Worm (Caenorhabditis elegans) whole organism, young adult: Measurements from ENCODE around the gene bgnt-1.2.
A peak's percentile ranks its signal among the peaks of the same experiment; 100 is the strongest.

Experiments used
- B0336.3 ChIP-seq: fragments of 200-800 bp; sonication (Bioruptor generic); IDR thresholded peaks from 2 replicates; pipeline ENCODE4 v1.3.6; 2022; ENCODE audit warnings: missing genetic modification characterization, missing compliant biosample characterization
- F33H1.4 ChIP-seq: fragments of 200-800 bp; sonication (Bioruptor generic); IDR thresholded peaks from 2 replicates; pipeline ENCODE4 v1.3.6; 2022; ENCODE audit warnings: missing genetic modification reagents, missing genetic modification characterization, missing compliant biosample characterization
- F57A8.1 ChIP-seq: fragments of 200-800 bp; sonication (Bioruptor generic); optimal IDR thresholded peaks from 2 replicates; lab custom pipeline; 2018; ENCODE audit warnings: mild to moderate bottlenecking, missing genetic modification characterization, moderate library complexity, missing compliant biosample characterization
- Y53G8AR.9 ChIP-seq: fragments of 200-800 bp; sonication (Bioruptor generic); conservative IDR thresholded peaks from 2 replicates; pipeline ENCODE4 v1.3.6; 2022; ENCODE audit warnings: missing genetic modification reagents, missing genetic modification characterization, missing compliant biosample characterization
- Y56A3A.18 ChIP-seq: fragments of 200-800 bp; sonication (Bioruptor generic); IDR thresholded peaks from 2 replicates; pipeline ENCODE4 v1.3.6; 2022; ENCODE audit warnings: missing genetic modification reagents, missing genetic modification characterization, missing compliant biosample characterization
- Y79H2A.3 ChIP-seq: fragments of 200-800 bp; sonication (Bioruptor generic); conservative IDR thresholded peaks from 2 replicates; pipeline ENCODE4 v1.3.6; 2022; ENCODE audit warnings: missing genetic modification reagents, missing genetic modification characterization, missing compliant biosample characterization
- aptf-2 ChIP-seq: fragments of 200-800 bp; sonication (Bioruptor generic); conservative IDR thresholded peaks from 2 replicates; pipeline ENCODE4 v1.3.6; 2022; ENCODE audit warnings: missing genetic modification reagents, missing genetic modification characterization, missing compliant biosample characterization
- athp-1 ChIP-seq: sonication (generic microtip); optimal IDR thresholded peaks from 2 replicates; lab custom pipeline; 2017; ENCODE audit warnings: mild to moderate bottlenecking, missing genetic modification characterization, missing compliant biosample characterization
- attf-5 ChIP-seq: fragments of 200-800 bp; sonication (Bioruptor generic); optimal IDR thresholded peaks from 2 replicates; lab custom pipeline; 2018; ENCODE audit warnings: mild to moderate bottlenecking, missing genetic modification characterization, missing compliant biosample characterization
- attf-6 ChIP-seq: fragments of 200-800 bp; sonication (Bioruptor generic); IDR thresholded peaks from 2 replicates; pipeline ENCODE4 v1.3.6; 2022; ENCODE audit warnings: missing genetic modification reagents, missing genetic modification characterization, missing compliant biosample characterization
- ccch-3 ChIP-seq: fragments of 200-800 bp; sonication (Bioruptor generic); optimal IDR thresholded peaks from 2 replicates; lab custom pipeline; 2018; ENCODE audit warnings: mild to moderate bottlenecking, missing genetic modification characterization, missing compliant biosample characterization
- cebp-1 ChIP-seq, 2 experiments: fragments of 200-800 bp in 1 of 2; sonication (Bioruptor generic) in 1 of 2; sonication (generic microtip) in 1 of 2; IDR thresholded peaks in 1 of 2; optimal IDR thresholded peaks in 1 of 2; 2 replicates each; pipeline versions ENCODE4 v1.3.6 to Lab custom; 2017 to 2022; ENCODE audit warnings: missing compliant biosample characterization in 2 of 2, missing genetic modification characterization in 2 of 2, mild to moderate bottlenecking in 1 of 2, missing genetic modification reagents in 1 of 2, moderate library complexity in 1 of 2
- chd-7 ChIP-seq: sonication (generic microtip); optimal IDR thresholded peaks from 2 replicates; lab custom pipeline; 2016; ENCODE audit warnings: mild to moderate bottlenecking, missing genetic modification characterization, moderate library complexity, missing compliant biosample characterization
- die-1 ChIP-seq: sonication (generic microtip); optimal IDR thresholded peaks from 2 replicates; lab custom pipeline; 2016; ENCODE audit warnings: missing genotype, mild to moderate bottlenecking, missing genetic modification characterization, missing compliant biosample characterization
- dox-1 ChIP-seq: fragments of 200-800 bp; sonication (Bioruptor generic); IDR thresholded peaks from 2 replicates; pipeline ENCODE4 v1.3.6; 2022; ENCODE audit warnings: missing genetic modification reagents, missing genetic modification characterization, missing compliant biosample characterization
- egl-18 ChIP-seq: fragments of 200-800 bp; sonication (Bioruptor generic); IDR thresholded peaks from 2 replicates; pipeline ENCODE4 v1.3.6; 2022; ENCODE audit warnings: missing genetic modification reagents, missing genetic modification characterization, missing compliant biosample characterization
- egrh-3 ChIP-seq: fragments of 200-800 bp; sonication (Bioruptor generic); IDR thresholded peaks from 2 replicates; pipeline ENCODE4 v1.3.6; 2022; ENCODE audit warnings: missing genetic modification reagents, missing genetic modification characterization, missing compliant biosample characterization
- ekl-4 ChIP-seq: fragments of 200-800 bp; sonication (Bioruptor generic); IDR thresholded peaks from 2 replicates; pipeline ENCODE4 v1.3.6; 2022; ENCODE audit warnings: missing genetic modification reagents, missing genetic modification characterization, missing compliant biosample characterization
- lin-26 ChIP-seq: fragments of 200-800 bp; sonication (Bioruptor generic); IDR thresholded peaks from 2 replicates; pipeline ENCODE4 v1.3.6; 2022; ENCODE audit warnings: missing genetic modification reagents, missing genetic modification characterization, missing compliant biosample characterization
- madf-3 ChIP-seq: fragments of 200-800 bp; sonication (Bioruptor generic); IDR thresholded peaks from 2 replicates; pipeline ENCODE4 v1.3.6; 2022; ENCODE audit warnings: missing genetic modification reagents, missing genetic modification characterization, missing compliant biosample characterization
- madf-6 ChIP-seq: fragments of 200-800 bp; sonication (Bioruptor generic); IDR thresholded peaks from 2 replicates; pipeline ENCODE4 v1.3.6; 2022; ENCODE audit warnings: missing genetic modification reagents, missing genetic modification characterization, missing compliant biosample characterization
- mxl-1 ChIP-seq: sonication (generic microtip); optimal IDR thresholded peaks from 2 replicates; lab custom pipeline; 2016; ENCODE audit warnings: missing genetic modification characterization, missing compliant biosample characterization
- nhr-80 ChIP-seq: sonication (generic microtip); optimal IDR thresholded peaks from 2 replicates; lab custom pipeline; 2016; ENCODE audit warnings: missing genetic modification characterization, missing compliant biosample characterization
- pha-4 ChIP-seq: fragments of 150-350 bp; sonication (generic microtip); optimal IDR thresholded peaks from 2 replicates; lab custom pipeline; 2014; ENCODE audit warnings: missing biosample characterization, missing genetic modification reagents, missing genetic modification characterization
- rcor-1 ChIP-seq: fragments of 200-800 bp; sonication (Bioruptor generic); IDR thresholded peaks from 2 replicates; pipeline ENCODE4 v1.3.6; 2022; ENCODE audit warnings: missing genetic modification reagents, missing genetic modification characterization, missing compliant biosample characterization
- repo-1 ChIP-seq: sonication (generic microtip); optimal IDR thresholded peaks from 2 replicates; lab custom pipeline; 2017; ENCODE audit warnings: mild to moderate bottlenecking, missing genetic modification characterization, missing compliant biosample characterization
- snpc-1.3 ChIP-seq: sonication (generic microtip); optimal IDR thresholded peaks from 2 replicates; lab custom pipeline; 2017; ENCODE audit warnings: missing genetic modification characterization, mild to moderate bottlenecking, missing compliant biosample characterization, antibody characterized with exemption, moderate library complexity, missing genotype, missing genetic modification reagents; ENCODE audit not compliant: insufficient read depth
- snpc-3.4 ChIP-seq: sonication (generic microtip); optimal IDR thresholded peaks from 2 replicates; lab custom pipeline; 2017; ENCODE audit warnings: missing genetic modification characterization, mild to moderate bottlenecking, missing compliant biosample characterization, antibody characterized with exemption, moderate library complexity, missing genotype, missing genetic modification reagents
- somi-1 ChIP-seq: fragments of 200-800 bp; sonication (Bioruptor generic); optimal IDR thresholded peaks from 2 replicates; lab custom pipeline; 2018; ENCODE audit warnings: mild to moderate bottlenecking, missing genetic modification characterization, missing compliant biosample characterization
- tbp1 ChIP-seq: fragments of 200-800 bp; sonication (Bioruptor generic); optimal IDR thresholded peaks from 2 replicates; lab custom pipeline; 2018; ENCODE audit warnings: mild to moderate bottlenecking, missing genetic modification characterization, missing compliant biosample characterization
- unc-130 ChIP-seq: sonication (generic microtip); optimal IDR thresholded peaks from 2 replicates; lab custom pipeline; 2016; ENCODE audit warnings: missing genetic modification reagents, missing genetic modification characterization, missing compliant biosample characterization
- zfh-2 ChIP-seq: fragments of 200-800 bp; sonication (Bioruptor generic); conservative IDR thresholded peaks from 2 replicates; pipeline ENCODE4 v1.3.6; 2022; ENCODE audit warnings: missing genetic modification reagents, missing genetic modification characterization, missing compliant biosample characterization
- ztf-18 ChIP-seq: sonication (generic microtip); optimal IDR thresholded peaks from 2 replicates; lab custom pipeline; 2016; ENCODE audit warnings: missing genotype, mild to moderate bottlenecking, missing genetic modification characterization, missing compliant biosample characterization
- ztf-22 ChIP-seq: fragments of 200-800 bp; sonication (Bioruptor generic); optimal IDR thresholded peaks from 2 replicates; lab custom pipeline; 2018; ENCODE audit warnings: mild to moderate bottlenecking, missing genetic modification characterization, moderate library complexity, missing compliant biosample characterization
- ztf-26 ChIP-seq: sonication (generic microtip); optimal IDR thresholded peaks from 2 replicates; lab custom pipeline; 2017; ENCODE audit warnings: missing genetic modification characterization, missing compliant biosample characterization

The bgnt-1.2 gene

DNA sequence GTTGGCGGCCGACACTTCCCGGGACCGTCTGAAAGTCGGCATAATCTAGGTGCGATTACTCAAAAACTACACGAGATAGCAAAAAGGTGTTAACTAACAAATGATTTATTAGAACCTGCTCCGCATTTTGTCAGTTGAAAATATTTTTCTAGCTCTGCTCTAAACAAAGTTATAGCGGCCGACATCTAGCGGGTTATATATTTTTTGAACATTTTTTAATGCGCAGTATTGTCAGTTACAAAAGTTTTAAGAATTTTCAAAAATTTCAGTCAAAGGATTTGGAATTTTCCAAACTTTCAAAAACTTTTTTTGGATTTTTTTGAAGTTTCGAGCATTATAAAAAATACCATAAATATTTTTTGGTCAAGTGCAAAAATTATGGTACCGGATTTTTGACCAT lies 37.2 kb downstream of the bgnt-1.2 start:
- no peak for TF ChIP-seq chd-7 (tag; lab: Kevin White, UChicago)
- TF ChIP-seq aptf-2, result no peak
- TF ChIP-seq ztf-18 (tag; lab: Kevin White, UChicago), result no peak
- TF ChIP-seq repo-1, result no peak
- TF ChIP-seq F33H1.4 (GFP tag; lab: Robert Waterston, UW), result no peak
- TF ChIP-seq nhr-80 (tag; lab: Kevin White, UChicago), result no peak
- TF ChIP-seq Y56A3A.18, result no peak

DNA sequence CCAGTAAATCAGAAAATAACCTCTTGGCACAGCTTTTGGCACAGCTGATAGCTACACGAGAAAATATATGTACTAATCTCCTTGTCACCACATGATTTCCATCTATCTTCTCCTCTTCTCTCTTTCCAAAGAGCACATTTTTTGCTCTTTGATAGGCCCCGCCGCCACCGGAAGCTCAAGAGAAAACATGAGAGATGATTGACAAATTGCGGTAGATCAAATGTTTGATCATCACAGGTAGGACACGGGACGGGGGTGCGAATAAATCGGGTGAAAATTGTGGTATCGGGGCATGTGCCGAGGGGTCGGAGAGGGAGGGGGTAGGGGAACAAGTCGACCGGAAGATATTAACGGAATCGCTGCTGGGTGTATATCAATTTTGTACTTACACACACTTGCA lies 42.4 kb downstream of the bgnt-1.2 start:
- TF ChIP-seq B0336.3 (GFP tag; lab: Robert Waterston, UW) (no peak), zfh-2 (GFP tag; lab: Robert Waterston, UW) (peak; percentile 44; the same call in 1 of the 2 replicates), somi-1 (peak; percentile 36), unc-130 (GFP tag; lab: Kevin White, UChicago) (no peak)

DNA sequence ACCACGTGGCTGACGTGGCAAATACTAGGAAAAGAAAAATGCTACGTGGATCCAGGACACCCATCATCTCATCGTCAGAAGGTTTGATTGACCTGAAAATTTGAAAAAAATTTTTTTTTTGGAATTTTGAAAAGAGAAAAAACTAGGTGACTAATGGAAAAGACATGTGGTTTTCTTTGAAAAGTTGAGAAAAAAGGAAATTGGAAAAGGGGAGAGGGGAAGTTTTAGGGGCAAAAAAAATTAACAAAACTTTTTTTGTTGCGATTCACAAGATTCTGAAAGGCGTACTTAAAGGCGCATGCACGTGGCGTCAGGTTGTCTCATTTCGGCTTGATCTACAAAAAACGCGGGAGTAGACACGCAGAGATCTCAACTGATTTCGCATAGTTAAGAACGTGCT lies 45.7 kb downstream of the bgnt-1.2 start, which contains the start of gene Y40B10A.9:
Gene Y40B10A.9 (minus strand): TSS at position 101 of the 400 bp plus-strand sequence.
- no peak for TF ChIP-seq pha-4 (tag; lab: Kevin White, UChicago)

DNA sequence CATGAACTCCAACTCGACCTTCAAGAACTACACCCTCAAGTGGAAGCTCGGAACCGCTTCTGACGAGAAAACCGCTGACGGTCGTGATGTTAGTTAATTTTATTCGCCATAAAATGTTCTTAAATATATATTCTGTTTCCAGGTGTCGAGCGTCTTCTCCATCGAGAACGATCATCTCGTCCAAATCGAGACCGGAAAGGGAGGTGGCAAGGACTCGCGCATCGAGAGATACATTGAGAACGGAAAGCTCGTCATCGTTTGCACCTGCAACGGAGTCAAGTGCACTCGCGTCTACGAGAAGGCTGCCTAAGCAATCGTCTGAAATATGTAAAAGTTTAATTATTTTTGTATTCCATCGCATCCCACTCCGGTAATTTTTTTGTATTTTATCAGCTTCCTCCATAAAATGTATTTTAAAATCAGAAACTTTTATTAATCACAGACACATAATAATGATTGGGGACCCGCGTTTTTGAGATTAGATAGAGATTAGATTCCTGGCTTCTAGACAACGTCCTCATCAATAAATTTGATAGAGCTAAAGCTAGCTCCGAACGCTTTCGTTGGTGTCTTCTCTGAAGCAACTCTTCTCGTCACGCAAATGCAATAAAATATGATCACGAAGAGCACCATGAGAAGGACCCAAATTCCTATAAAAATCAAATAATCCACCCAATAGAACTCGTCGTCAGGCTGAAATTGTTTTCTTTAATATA lies 49.6 kb downstream of the bgnt-1.2 start:
- 0 out of 2 replicates have a peak, but pooled peaks have one; percentile 7 for TF ChIP-seq F33H1.4 (GFP tag; lab: Robert Waterston, UW)
- TF ChIP-seq mxl-1, result peak; percentile 8
- TF ChIP-seq attf-6 (GFP tag; lab: Robert Waterston, UW), result 0 out of 2 replicates have a peak, but pooled peaks have one; percentile 40
- TF ChIP-seq ztf-22 (GFP tag; lab: Kevin White, UChicago), result no peak
- TF ChIP-seq ccch-3 (GFP tag; lab: Kevin White, UChicago), result no peak
- no peak for TF ChIP-seq B0336.3 (GFP tag; lab: Robert Waterston, UW)
- no peak for TF ChIP-seq F57A8.1 (GFP tag; lab: Kevin White, UChicago)
- peak; percentile 13 for TF ChIP-seq snpc-3.4 (tag; lab: Kevin White, UChicago)
- TF ChIP-seq zfh-2 (GFP tag; lab: Robert Waterston, UW), result peak; percentile 62
- TF ChIP-seq lin-26 (GFP tag; lab: Robert Waterston, UW), result peak; percentile 7; the same call in 1 of the 2 replicates
- peak; percentile 52; the same call in 1 of the 2 replicates for TF ChIP-seq madf-3 (GFP tag; lab: Robert Waterston, UW)
- no peak for TF ChIP-seq attf-5 (GFP tag; lab: Kevin White, UChicago)
- no peak for TF ChIP-seq Y53G8AR.9 (GFP tag; lab: Robert Waterston, UW)
- peak; percentile 58 for TF ChIP-seq ekl-4 (GFP tag; lab: Robert Waterston, UW)
- peak; percentile 50 for TF ChIP-seq madf-6 (GFP tag; lab: Robert Waterston, UW)
- no peak for TF ChIP-seq egl-18 (GFP tag; lab: Robert Waterston, UW)
- TF ChIP-seq ztf-26, result no peak
- peak; percentile 28 for TF ChIP-seq snpc-1.3
- no peak for TF ChIP-seq athp-1
- no peak for TF ChIP-seq cebp-1 (GFP tag; IDR thresholded peaks at IDR 0.05; lab: Robert Waterston, UW)
- TF ChIP-seq cebp-1 (tag; optimal IDR thresholded peaks at IDR 0.05; lab: Kevin White, UChicago), result no peak
- peak; percentile 8 for TF ChIP-seq tbp1 (GFP tag; lab: Kevin White, UChicago)
- TF ChIP-seq rcor-1 (GFP tag; lab: Robert Waterston, UW), result no peak
- TF ChIP-seq egrh-3 (GFP tag; lab: Robert Waterston, UW), result no peak
- TF ChIP-seq die-1, result no peak
- TF ChIP-seq Y79H2A.3, result no peak
- TF ChIP-seq dox-1 (GFP tag; lab: Robert Waterston, UW), result peak; percentile 32; the same call in 1 of the 2 replicates
